Worm (Caenorhabditis elegans) whole organism, L1 larva: ENCODE results near the gene cyp-33C12.

Experiments used
- C04F5.9 ChIP-seq: sonication (generic microtip); optimal IDR thresholded peaks from 2 replicates; lab custom pipeline; 2016; ENCODE audit warnings: missing genetic modification characterization, missing compliant biosample characterization
- F16B12.6 ChIP-seq: fragments of 150-350 bp; optimal IDR thresholded peaks from 2 replicates; lab custom pipeline; 2014; ENCODE audit warnings: missing biosample characterization, missing genetic modification characterization
- alr-1 ChIP-seq: fragments of 200-800 bp; sonication (Bioruptor generic); optimal IDR thresholded peaks from 2 replicates; lab custom pipeline; 2018; ENCODE audit warnings: borderline replicate concordance, mild to moderate bottlenecking, missing genetic modification characterization, missing compliant biosample characterization
- ama-1 ChIP-seq: fragments of 150-350 bp; optimal IDR thresholded peaks from 2 replicates; lab custom pipeline; 2014
- ceh-63 ChIP-seq: fragments of 200-800 bp; sonication (Bioruptor generic); optimal IDR thresholded peaks from 2 replicates; lab custom pipeline; 2018; ENCODE audit warnings: mild to moderate bottlenecking, missing genetic modification characterization, missing compliant biosample characterization
- ceh-82 ChIP-seq, 3 experiments: fragments of 150-350 bp in 1 of 3; sonication (generic microtip) in 2 of 3; optimal IDR thresholded peaks; 2 replicates each; lab custom pipeline; 2014 to 2017; ENCODE audit warnings: missing biosample characterization in 3 of 3, missing genetic modification characterization in 3 of 3
- ceh-88 ChIP-seq: fragments of 200-800 bp; sonication (Bioruptor generic); IDR thresholded peaks from 2 replicates; pipeline ENCODE4 v1.3.6; 2022; ENCODE audit warnings: missing genetic modification characterization, missing compliant biosample characterization
- dpl-1 ChIP-seq, 3 experiments: fragments of 150-350 bp in 2 of 3; sonication (generic microtip) in 1 of 3; optimal IDR thresholded peaks; 2 replicates each; lab custom pipeline; 2014 to 2017; ENCODE audit warnings: missing biosample characterization in 3 of 3, missing genetic modification characterization in 3 of 3, missing genetic modification reagents in 3 of 3
- dsc-1 ChIP-seq: sonication (generic microtip); optimal IDR thresholded peaks from 2 replicates; lab custom pipeline; 2016; ENCODE audit warnings: mild to moderate bottlenecking, missing genetic modification characterization, missing compliant biosample characterization
- efl-1 ChIP-seq, 4 experiments: fragments of 150-350 bp; optimal IDR thresholded peaks in 3 of 4; peaks in 1 of 4; 1 replicate in 1 of 4; 2 replicates in 3 of 4; lab custom pipeline; 2014; ENCODE audit warnings: missing biosample characterization in 2 of 4, missing genetic modification characterization in 2 of 4, missing genetic modification reagents in 2 of 4
- elt-2 ChIP-seq: sonication (generic microtip); optimal IDR thresholded peaks from 2 replicates; lab custom pipeline; 2016; ENCODE audit warnings: missing genetic modification characterization, mild to moderate bottlenecking, inconsistent platforms, missing compliant biosample characterization, missing genetic modification reagents
- elt-3 ChIP-seq, 6 experiments: fragments of 150-350 bp in 1 of 6; sonication (generic microtip); optimal IDR thresholded peaks; 2 replicates each; lab custom pipeline; 2017 to 2018; ENCODE audit warnings: missing biosample characterization in 6 of 6, missing genetic modification characterization in 6 of 6, inconsistent platforms in 1 of 6
- fkh-8 ChIP-seq: sonication (generic microtip); optimal IDR thresholded peaks from 2 replicates; lab custom pipeline; 2016; ENCODE audit warnings: mild to moderate bottlenecking, missing genetic modification characterization, missing compliant biosample characterization
- fos-1 ChIP-seq: fragments of 150-350 bp; optimal IDR thresholded peaks from 2 replicates; lab custom pipeline; 2014; ENCODE audit warnings: missing biosample characterization, missing genetic modification characterization
- grh-1 ChIP-seq: fragments of 200-800 bp; sonication (Bioruptor generic); IDR thresholded peaks from 2 replicates; pipeline ENCODE4 v1.3.6; 2022; ENCODE audit warnings: missing genetic modification reagents, missing genetic modification characterization, missing compliant biosample characterization
- hlh-4 ChIP-seq: sonication (generic microtip); optimal IDR thresholded peaks from 2 replicates; lab custom pipeline; 2016; ENCODE audit warnings: mild to moderate bottlenecking, missing genetic modification characterization, missing compliant biosample characterization
- isw-1 ChIP-seq: fragments of 200-800 bp; sonication (Bioruptor generic); IDR thresholded peaks from 2 replicates; pipeline ENCODE4 v1.3.6; 2022; ENCODE audit warnings: missing genetic modification characterization, missing compliant biosample characterization
- lin-35 ChIP-seq, 2 experiments: fragments of 150-350 bp; optimal IDR thresholded peaks; 2 replicates each; lab custom pipeline; 2014; ENCODE audit warnings: missing biosample characterization in 2 of 2, missing genetic modification characterization in 2 of 2, missing genetic modification reagents in 2 of 2
- lsy-2 ChIP-seq, 2 experiments: fragments of 150-350 bp; optimal IDR thresholded peaks; 2 replicates each; lab custom pipeline; 2014; ENCODE audit warnings: missing biosample characterization in 2 of 2, missing genetic modification characterization in 2 of 2
- mdl-1 ChIP-seq, 2 experiments: fragments of 150-350 bp; optimal IDR thresholded peaks; 2 replicates each; lab custom pipeline; 2014 to 2017; ENCODE audit warnings: missing biosample characterization in 2 of 2, missing genetic modification characterization in 2 of 2, inconsistent platforms in 1 of 2
- mep-1 ChIP-seq: fragments of 150-350 bp; optimal IDR thresholded peaks from 2 replicates; lab custom pipeline; 2014; ENCODE audit warnings: missing biosample characterization, missing genetic modification characterization
- nhr-20 ChIP-seq: sonication (generic microtip); optimal IDR thresholded peaks from 2 replicates; lab custom pipeline; 2016; ENCODE audit warnings: mild to moderate bottlenecking, missing genetic modification characterization, missing compliant biosample characterization
- nhr-237 ChIP-seq: fragments of 150-350 bp; optimal IDR thresholded peaks from 2 replicates; lab custom pipeline; 2014; ENCODE audit warnings: missing biosample characterization, missing genetic modification characterization
- nhr-77 ChIP-seq: fragments of 150-350 bp; optimal IDR thresholded peaks from 2 replicates; lab custom pipeline; 2014; ENCODE audit warnings: missing biosample characterization, missing genetic modification characterization
- nhr-85 ChIP-seq: sonication (generic microtip); peaks from one replicate; lab custom pipeline; 2016; ENCODE audit warnings: missing genetic modification characterization, inconsistent platforms, missing compliant biosample characterization
- nhr-90 ChIP-seq: sonication (generic microtip); optimal IDR thresholded peaks from 2 replicates; lab custom pipeline; 2016; ENCODE audit warnings: mild to moderate bottlenecking, missing genetic modification characterization, missing compliant biosample characterization; ENCODE audit not compliant: poor library complexity
- pag-3 ChIP-seq: sonication (generic microtip); optimal IDR thresholded peaks from 2 replicates; lab custom pipeline; 2017; ENCODE audit warnings: missing genetic modification characterization, mild to moderate bottlenecking, missing compliant biosample characterization, antibody characterized with exemption, borderline replicate concordance; ENCODE audit not compliant: insufficient read depth
- pax-3 ChIP-seq: fragments of 200-800 bp; sonication (Bioruptor generic); optimal IDR thresholded peaks from 2 replicates; lab custom pipeline; 2018; ENCODE audit warnings: mild to moderate bottlenecking, missing genetic modification characterization, moderate library complexity, missing compliant biosample characterization
- rnt-1 ChIP-seq: sonication (generic microtip); optimal IDR thresholded peaks from 2 replicates; lab custom pipeline; 2016; ENCODE audit warnings: mild to moderate bottlenecking, missing genetic modification characterization, moderate library complexity, missing compliant biosample characterization
- snpc-4 ChIP-seq: fragments of 150-350 bp; optimal IDR thresholded peaks from 2 replicates; lab custom pipeline; 2014; ENCODE audit warnings: missing biosample characterization, missing genetic modification characterization
- snu-23 ChIP-seq: sonication (generic microtip); optimal IDR thresholded peaks from 2 replicates; lab custom pipeline; 2016; ENCODE audit warnings: missing genetic modification characterization, missing compliant biosample characterization
- sox-4 ChIP-seq: sonication (generic microtip); optimal IDR thresholded peaks from 2 replicates; lab custom pipeline; 2016; ENCODE audit warnings: missing genetic modification characterization, missing compliant biosample characterization
- sptf-1 ChIP-seq: fragments of 150-350 bp; optimal IDR thresholded peaks from 2 replicates; lab custom pipeline; 2014; ENCODE audit warnings: missing biosample characterization, missing genetic modification characterization
- sup-37 ChIP-seq: fragments of 200-800 bp; sonication (Bioruptor generic); optimal IDR thresholded peaks from 2 replicates; lab custom pipeline; 2018; ENCODE audit warnings: mild to moderate bottlenecking, missing genetic modification characterization, missing compliant biosample characterization
- swsn-7 ChIP-seq: sonication (generic microtip); optimal IDR thresholded peaks from 2 replicates; lab custom pipeline; 2016; ENCODE audit warnings: missing genetic modification characterization, missing compliant biosample characterization
- tlp-1 ChIP-seq: fragments of 150-350 bp; optimal IDR thresholded peaks from 2 replicates; lab custom pipeline; 2014; ENCODE audit warnings: missing biosample characterization, missing genetic modification characterization
- unc-130 ChIP-seq: fragments of 150-350 bp; optimal IDR thresholded peaks from 2 replicates; lab custom pipeline; 2017; ENCODE audit warnings: missing biosample characterization, missing genetic modification characterization, inconsistent platforms
- vab-15 ChIP-seq: sonication (generic microtip); optimal IDR thresholded peaks from 2 replicates; lab custom pipeline; 2017; ENCODE audit warnings: missing genotype, mild to moderate bottlenecking, missing genetic modification characterization, missing compliant biosample characterization

cyp-33C12 gene

ce11 chrV:2206181-2206580, 2.0 kb upstream of the cyp-33C12 start, which contains the start of gene srt-40:
Gene srt-40 (minus strand): TSS chrV:2206281.
- TF ChIP-seq ceh-82 (tag; optimal IDR thresholded peaks at IDR 0.05; lab: Kevin White, UChicago) (no peak), lsy-2 (tag; optimal IDR thresholded peaks at IDR 0.05; lab: Kevin White, UChicago) (no peak), sox-4 (tag; lab: Kevin White, UChicago) (no peak), isw-1 (GFP tag; lab: Robert Waterston, UW) (no peak), fkh-8 (tag; lab: Kevin White, UChicago) (no peak), vab-15 (tag; lab: Kevin White, UChicago) (no peak), nhr-237 (tag; lab: Kevin White, UChicago) (no peak), pax-3 (no peak), mep-1 (tag; lab: Kevin White, UChicago) (no peak), ceh-88 (GFP tag; lab: Robert Waterston, UW) (no peak), elt-3 (tag; optimal IDR thresholded peaks at IDR 0.05; lab: Kevin White, UChicago) (no peak), nhr-77 (tag; lab: Kevin White, UChicago) (no peak), unc-130 (tag; lab: Kevin White, UChicago) (no peak)

ce11 chrV:2201240-2201639, 3.0 kb downstream of the cyp-33C12 start, which contains the start of gene cyp-32B1:
Gene cyp-32B1 (minus strand): TSS chrV:2201415.
- TF ChIP-seq sup-37 (GFP tag; lab: Kevin White, UChicago): no peak
- TF ChIP-seq nhr-85: no peak
- no peak for TF ChIP-seq swsn-7 (tag; lab: Kevin White, UChicago)
- peak; percentile 34 for TF ChIP-seq elt-2 (tag; lab: Kevin White, UChicago)
- TF ChIP-seq elt-3 (tag; optimal IDR thresholded peaks at IDR 0.05; lab: Kevin White, UChicago): no peak
- peak in 1 of 2 experiments; percentile 5 for TF ChIP-seq lin-35 (GFP tag; optimal IDR thresholded peaks at IDR 0.05; lab: Kevin White, UChicago)

- TF ChIP-seq F16B12.6 (tag; lab: Kevin White, UChicago) (no peak), hlh-4 (tag; lab: Kevin White, UChicago) (no peak), grh-1 (GFP tag; lab: Robert Waterston, UW) (no peak), fos-1 (tag; lab: Kevin White, UChicago) (no peak)
These were observed 3.8 kb downstream of the cyp-33C12 start for ce11 chrV:2200402-2200801.

- TF ChIP-seq sptf-1 (tag; lab: Kevin White, UChicago) (no peak), dpl-1 (GFP tag; optimal IDR thresholded peaks at IDR 0.05; lab: Kevin White, UChicago) (no peak), snpc-4 (tag; lab: Kevin White, UChicago) (peak; percentile 26)
- TF ChIP-seq, all 84 proteins: peak for 1
These were observed 4.6 kb downstream of the cyp-33C12 start for ce11 chrV:2199594-2199993.

ce11 chrV:2192117-2192516, 12.1 kb downstream of the cyp-33C12 start, which contains the start of gene nhr-13:
Gene nhr-13 (plus strand): TSS chrV:2192485.
- TF ChIP-seq alr-1: no peak
- peak in 1 of 2 experiments; percentile 43 for TF ChIP-seq mdl-1 (tag; optimal IDR thresholded peaks at IDR 0.05; lab: Kevin White, UChicago)
- TF ChIP-seq elt-2 (tag; lab: Kevin White, UChicago): peak; percentile 50
- TF ChIP-seq nhr-90 (tag; lab: Kevin White, UChicago): peak; percentile 17
- TF ChIP-seq ceh-63 (GFP tag; lab: Kevin White, UChicago): no peak
- TF ChIP-seq snu-23 (GFP tag; lab: Kevin White, UChicago): peak; percentile 30
- TF ChIP-seq rnt-1 (tag; lab: Kevin White, UChicago): peak; percentile 18
- no peak for TF ChIP-seq tlp-1 (tag; lab: Kevin White, UChicago)
- TF ChIP-seq C04F5.9: no peak
- TF ChIP-seq efl-1 (optimal IDR thresholded peaks at IDR 0.05; lab: Kevin White, UChicago): peak in 1 of 2 experiments; percentile 17
- TF ChIP-seq efl-1 (GFP tag; optimal IDR thresholded peaks at IDR 0.05 in 1 of 2; lab: Kevin White, UChicago): peak in 1 of 2 experiments; percentile 50
- TF ChIP-seq sptf-1 (tag; lab: Kevin White, UChicago): no peak
- TF ChIP-seq nhr-20 (tag; lab: Kevin White, UChicago): peak; percentile 85
- TF ChIP-seq ama-1 (lab: Kevin White, UChicago): no peak
- TF ChIP-seq pag-3 (tag; lab: Kevin White, UChicago): no peak
- TF ChIP-seq lin-35 (GFP tag; optimal IDR thresholded peaks at IDR 0.05; lab: Kevin White, UChicago): peak in 1 of 2 experiments; percentile 36
- TF ChIP-seq dsc-1 (tag; lab: Kevin White, UChicago): peak; percentile 64
